Fruit fly (Drosophila melanogaster) whole organism, embryonic: Measurements from ENCODE around the gene Tim9b.

Source experiments
- ATbp ChIP-seq: fragments of 200-800 bp; sonication (Bioruptor generic); optimal IDR thresholded peaks from 2 replicates; lab custom pipeline; 2017; ENCODE audit warnings: missing biosample characterization, mild to moderate bottlenecking, missing genetic modification characterization, missing genetic modification reagents
- CG10543 ChIP-seq: fragments of 200-800 bp; sonication (Bioruptor generic); optimal IDR thresholded peaks from 3 replicates; lab custom pipeline; 2017; ENCODE audit warnings: missing biosample characterization, mild to moderate bottlenecking, missing genetic modification characterization, moderate library complexity
- CG11504 ChIP-seq: fragments of 200-800 bp; sonication (Bioruptor generic); optimal IDR thresholded peaks from 3 replicates; lab custom pipeline; 2019; ENCODE audit warnings: missing biosample characterization, mild to moderate bottlenecking, missing genetic modification characterization, moderate library complexity
- CG12155 ChIP-seq: fragments of 200-800 bp; sonication (Bioruptor generic); optimal IDR thresholded peaks from 3 replicates; lab custom pipeline; 2016; ENCODE audit warnings: missing biosample characterization, missing genetic modification characterization
- CG13424 ChIP-seq: fragments of 200-800 bp; sonication (Bioruptor generic); optimal IDR thresholded peaks from 2 replicates; lab custom pipeline; 2019; ENCODE audit warnings: missing biosample characterization, mild to moderate bottlenecking, missing genetic modification characterization, moderate library complexity
- CG13624 ChIP-seq: fragments of 200-800 bp; sonication (Bioruptor generic); optimal IDR thresholded peaks from 2 replicates; lab custom pipeline; 2016; ENCODE audit warnings: missing biosample characterization, missing genetic modification characterization
- CG14667 ChIP-seq: fragments of 200-800 bp; sonication (Bioruptor generic); IDR thresholded peaks from 2 replicates; pipeline ENCODE4 v1.3.6; 2022; ENCODE audit warnings: missing biosample characterization, missing genetic modification characterization
- CG1647 ChIP-seq: fragments of 200-800 bp; sonication (Bioruptor generic); optimal IDR thresholded peaks from 3 replicates; lab custom pipeline; 2016; ENCODE audit warnings: missing biosample characterization, missing genetic modification characterization
- CG2202 ChIP-seq: fragments of 200-800 bp; sonication (Bioruptor generic); optimal IDR thresholded peaks from 2 replicates; lab custom pipeline; 2018; ENCODE audit warnings: missing biosample characterization, mild to moderate bottlenecking, missing genetic modification characterization
- CG3065 ChIP-seq: fragments of 200-800 bp; sonication (Bioruptor generic); optimal IDR thresholded peaks from 2 replicates; lab custom pipeline; 2016; ENCODE audit warnings: missing biosample characterization, missing genetic modification characterization
- CG32767 ChIP-seq: fragments of 200-800 bp; sonication (Bioruptor generic); IDR thresholded peaks from 2 replicates; pipeline ENCODE4 v1.3.6; 2022; ENCODE audit warnings: missing biosample characterization, missing genetic modification characterization
- CG32772 ChIP-seq: fragments of 200-800 bp; sonication (Bioruptor generic); IDR thresholded peaks from 2 replicates; pipeline ENCODE4 v1.3.6; 2022; ENCODE audit warnings: missing biosample characterization, missing genetic modification characterization
- CG34422 ChIP-seq: fragments of 200-800 bp; sonication (Bioruptor generic); IDR thresholded peaks from 3 replicates; pipeline ENCODE4 v1.3.6; 2022; ENCODE audit warnings: missing biosample characterization, missing genetic modification characterization
- CG3726 ChIP-seq: fragments of 200-800 bp; sonication (Bioruptor generic); IDR thresholded peaks from 3 replicates; pipeline ENCODE4, ENCODE4 v1.3.6; 2022; ENCODE audit warnings: missing biosample characterization, missing genetic modification characterization
- CG4617 ChIP-seq: fragments of 200-800 bp; sonication (Bioruptor generic); optimal IDR thresholded peaks from 3 replicates; lab custom pipeline; 2016; ENCODE audit warnings: missing biosample characterization, missing genetic modification characterization, borderline replicate concordance
- CG6654 ChIP-seq: fragments of 200-800 bp; sonication (Bioruptor generic); optimal IDR thresholded peaks from 2 replicates; lab custom pipeline; 2017; ENCODE audit warnings: missing biosample characterization, mild to moderate bottlenecking, missing genetic modification characterization
- CG6689 ChIP-seq: fragments of 200-800 bp; sonication (Bioruptor generic); IDR thresholded peaks from 2 replicates; pipeline ENCODE4 v1.3.6; 2022; ENCODE audit warnings: missing biosample characterization, missing genetic modification characterization
- CG7745 ChIP-seq: fragments of 200-800 bp; sonication (Bioruptor generic); optimal IDR thresholded peaks from 2 replicates; lab custom pipeline; 2018; ENCODE audit warnings: missing biosample characterization, mild to moderate bottlenecking, missing genetic modification characterization, moderate library complexity
- CG7839 ChIP-seq: fragments of 200-800 bp; sonication (Bioruptor generic); optimal IDR thresholded peaks from 3 replicates; lab custom pipeline; 2018; ENCODE audit warnings: missing biosample characterization, mild to moderate bottlenecking, missing genetic modification characterization, moderate library complexity
- CG9817 ChIP-seq: fragments of 200-800 bp; sonication (Bioruptor generic); optimal IDR thresholded peaks from 2 replicates; lab custom pipeline; 2018; ENCODE audit warnings: missing biosample characterization, mild to moderate bottlenecking, missing genetic modification characterization, moderate library complexity
- Drgx ChIP-seq: fragments of 200-800 bp; sonication (Bioruptor generic); IDR thresholded peaks from 2 replicates; pipeline ENCODE4 v1.3.6; 2022; ENCODE audit warnings: missing biosample characterization, missing genetic modification characterization
- Eip74EF ChIP-seq, 2 experiments: fragments of 200-800 bp in 1 of 2; fragments of >200 bp in 1 of 2; sonication (Bioruptor generic) in 1 of 2; optimal IDR thresholded peaks; 2 replicates each; lab custom pipeline; 2017 to 2019; ENCODE audit warnings: missing biosample characterization in 2 of 2, missing genetic modification characterization in 2 of 2, mild to moderate bottlenecking in 1 of 2, moderate library complexity in 1 of 2
- Fer2 ChIP-seq: fragments of 200-800 bp; sonication (Bioruptor generic); optimal IDR thresholded peaks from 2 replicates; lab custom pipeline; 2018; ENCODE audit warnings: missing biosample characterization, mild to moderate bottlenecking, missing genetic modification characterization, moderate library complexity
- Fer3 ChIP-seq: fragments of 200-800 bp; sonication (Bioruptor generic); optimal IDR thresholded peaks from 2 replicates; lab custom pipeline; 2018; ENCODE audit warnings: missing biosample characterization, mild to moderate bottlenecking, missing genetic modification characterization, moderate library complexity
- HLHmδ ChIP-seq: fragments of 200-800 bp; sonication (Bioruptor generic); optimal IDR thresholded peaks from 2 replicates; lab custom pipeline; 2018; ENCODE audit warnings: missing biosample characterization, mild to moderate bottlenecking, missing genetic modification characterization, moderate library complexity
- Hmx ChIP-seq: fragments of 200-800 bp; sonication (Bioruptor generic); optimal IDR thresholded peaks from 2 replicates; lab custom pipeline; 2016; ENCODE audit warnings: missing biosample characterization, missing genetic modification characterization
- Jarid2 ChIP-seq: fragments of 200-800 bp; sonication (Bioruptor generic); optimal IDR thresholded peaks from 3 replicates; lab custom pipeline; 2017; ENCODE audit warnings: mild to moderate bottlenecking, missing biosample characterization, missing genetic modification reagents, missing genetic modification characterization
- MTF-1 ChIP-seq: fragments of 200-800 bp; sonication (Bioruptor generic); optimal IDR thresholded peaks from 2 replicates; lab custom pipeline; 2018; ENCODE audit warnings: missing biosample characterization, mild to moderate bottlenecking, missing genetic modification characterization, borderline replicate concordance
- NFAT ChIP-seq: fragments of 200-800 bp; sonication (Bioruptor generic); IDR thresholded peaks from 2 replicates; pipeline ENCODE4 v1.3.6; 2022; ENCODE audit warnings: missing biosample characterization, missing genetic modification characterization
- Optix ChIP-seq: fragments of 200-800 bp; sonication (Bioruptor generic); IDR thresholded peaks from 3 replicates; pipeline ENCODE4 v1.3.6; 2022; ENCODE audit warnings: missing biosample characterization, missing genetic modification characterization
- Sry-δ ChIP-seq: fragments of 200-800 bp; sonication (Bioruptor generic); optimal IDR thresholded peaks from 2 replicates; lab custom pipeline; 2016; ENCODE audit warnings: missing biosample characterization, missing genetic modification characterization
- Taf1 ChIP-seq: fragments of 200-800 bp; sonication (Bioruptor generic); IDR thresholded peaks from 2 replicates; pipeline ENCODE4 v1.3.6; 2022; ENCODE audit warnings: missing biosample characterization, missing genetic modification characterization
- ab ChIP-seq: fragments of 200-800 bp; sonication (Bioruptor generic); optimal IDR thresholded peaks from 2 replicates; lab custom pipeline; 2016; ENCODE audit warnings: missing biosample characterization, missing genetic modification characterization
- cato ChIP-seq: fragments of 200-800 bp; sonication (Bioruptor generic); optimal IDR thresholded peaks from 2 replicates; lab custom pipeline; 2016; ENCODE audit warnings: missing biosample characterization, missing genetic modification characterization, borderline replicate concordance
- dati ChIP-seq: fragments of 200-800 bp; sonication (Bioruptor generic); IDR thresholded peaks from 2 replicates; pipeline ENCODE4 v1.3.6; 2022; ENCODE audit warnings: missing biosample characterization, missing genetic modification characterization
- grau ChIP-seq: fragments of 200-800 bp; optimal IDR thresholded peaks from 3 replicates; lab custom pipeline; 2019; ENCODE audit warnings: missing biosample characterization, mild to moderate bottlenecking, missing genetic modification characterization, moderate library complexity
- gsb-n ChIP-seq: fragments of 200-800 bp; sonication (Bioruptor generic); optimal IDR thresholded peaks from 3 replicates; lab custom pipeline; 2018; ENCODE audit warnings: missing biosample characterization, mild to moderate bottlenecking, missing genetic modification characterization
- lbe ChIP-seq: fragments of 200-800 bp; sonication (Bioruptor generic); optimal IDR thresholded peaks from 2 replicates; lab custom pipeline; 2016; ENCODE audit warnings: missing biosample characterization, mild to moderate bottlenecking, missing genetic modification characterization
- mam ChIP-seq: fragments of 200-800 bp; sonication (Bioruptor generic); optimal IDR thresholded peaks from 3 replicates; lab custom pipeline; 2016; ENCODE audit warnings: missing biosample characterization, missing genetic modification characterization
- mirr ChIP-seq: fragments of 200-800 bp; sonication (Bioruptor generic); optimal IDR thresholded peaks from 3 replicates; lab custom pipeline; 2018; ENCODE audit warnings: missing biosample characterization, mild to moderate bottlenecking, missing genetic modification characterization
- pb ChIP-seq: fragments of 200-800 bp; sonication (Bioruptor generic); optimal IDR thresholded peaks from 3 replicates; lab custom pipeline; 2016; ENCODE audit warnings: missing biosample characterization, missing genetic modification characterization
- ranshi ChIP-seq: fragments of 200-800 bp; sonication (Bioruptor generic); IDR thresholded peaks from 2 replicates; pipeline ENCODE4 v1.3.6; 2022; ENCODE audit warnings: missing biosample characterization, missing genetic modification characterization
- scrt ChIP-seq: fragments of 200-800 bp; sonication (Bioruptor generic); optimal IDR thresholded peaks from 2 replicates; lab custom pipeline; 2018; ENCODE audit warnings: missing biosample characterization, mild to moderate bottlenecking, missing genetic modification characterization, moderate library complexity
- sna ChIP-seq: fragments of 200-800 bp; sonication (Bioruptor generic); IDR thresholded peaks from 2 replicates; pipeline ENCODE4 v1.3.6; 2022; ENCODE audit warnings: missing biosample characterization, missing genetic modification characterization; ENCODE audit not compliant: partially characterized antibody
- sqz ChIP-seq: fragments of 200-800 bp; sonication (Bioruptor generic); optimal IDR thresholded peaks from 3 replicates; lab custom pipeline; 2018; ENCODE audit warnings: missing biosample characterization, mild to moderate bottlenecking, missing genetic modification characterization
- ssp ChIP-seq: fragments of 200-800 bp; sonication (Bioruptor generic); IDR thresholded peaks from 2 replicates; pipeline ENCODE4 v1.3.6; 2022; ENCODE audit warnings: missing biosample characterization, missing genetic modification characterization
- trem ChIP-seq: fragments of 200-800 bp; optimal IDR thresholded peaks from 3 replicates; lab custom pipeline; 2019; ENCODE audit warnings: missing biosample characterization, mild to moderate bottlenecking, missing genetic modification characterization, moderate library complexity
- unpg ChIP-seq: fragments of 200-800 bp; sonication (Bioruptor generic); optimal IDR thresholded peaks from 3 replicates; lab custom pipeline; 2018; ENCODE audit warnings: missing biosample characterization, mild to moderate bottlenecking, missing genetic modification characterization, moderate library complexity
- vnd ChIP-seq: fragments of 200-800 bp; sonication (Bioruptor generic); IDR thresholded peaks from 3 replicates; pipeline ENCODE4 v1.3.6; 2022; ENCODE audit warnings: missing biosample characterization, missing genetic modification characterization; ENCODE audit not compliant: partially characterized antibody
- zfh2 ChIP-seq: fragments of 200-800 bp; sonication (Bioruptor generic); optimal IDR thresholded peaks from 2 replicates; lab custom pipeline; 2016; ENCODE audit warnings: missing biosample characterization, missing genetic modification characterization

Gene Tim9b

DNA sequence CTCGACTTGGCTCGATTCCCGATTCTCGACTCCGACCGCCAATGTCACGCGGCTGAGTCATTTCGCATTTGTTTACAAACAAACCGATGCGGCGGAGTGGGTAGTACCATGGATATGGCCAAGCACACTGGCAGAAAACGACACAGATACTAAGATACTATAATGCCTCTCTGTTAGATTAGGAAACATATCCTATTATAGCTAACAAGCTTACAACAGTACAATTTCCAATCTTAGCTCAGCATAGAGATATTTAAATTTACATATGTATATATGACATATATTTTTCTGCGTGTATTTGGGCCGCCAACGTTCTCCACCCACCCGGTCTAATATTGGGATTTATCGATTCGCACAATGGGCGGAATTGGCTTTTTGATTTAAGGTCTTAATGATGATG is 14.4 kb downstream of the Tim9b start (continued):
- TF ChIP-seq CG32772 (GFP tag; lab: Robert Waterston, UW) (peak; percentile 66; the same call in 1 of the 2 replicates), CG13424 (peak; percentile 75), Eip74EF (GFP tag; optimal IDR thresholded peaks at IDR 0.05; lab: Kevin White, UChicago) (peak in 1 of 2 experiments; percentile 55), Jarid2 (GFP tag; lab: Kevin White, UChicago) (peak; percentile 41), Drgx (peak; percentile 84), scrt (GFP tag; lab: Kevin White, UChicago) (peak; percentile 58), mam (GFP tag; lab: Kevin White, UChicago) (peak; percentile 75), CG3726 (GFP tag; lab: Robert Waterston, UW) (0 out of 3 replicates have a peak, but pooled peaks have one; percentile 38), CG3065 (GFP tag; lab: Kevin White, UChicago) (peak; percentile 19), sqz (GFP tag; lab: Kevin White, UChicago) (peak; percentile 5), trem (tag; lab: Kevin White, UChicago) (peak; percentile 50), Hmx (no peak), pb (GFP tag; lab: Kevin White, UChicago) (no peak), dati (GFP tag; lab: Robert Waterston, UW) (0 out of 2 replicates have a peak, but pooled peaks have one; percentile 21), Fer3 (peak; percentile 80), CG34422 (GFP tag; lab: Robert Waterston, UW) (peak; percentile 76), CG4617 (GFP tag; lab: Kevin White, UChicago) (peak; percentile 14), MTF-1 (GFP tag; lab: Kevin White, UChicago) (peak; percentile 50), CG7745 (tag; lab: Kevin White, UChicago) (no peak), CG1647 (GFP tag; lab: Kevin White, UChicago) (peak; percentile 47), ssp (GFP tag; lab: Robert Waterston, UW) (peak; percentile 59), NFAT (GFP tag; lab: Robert Waterston, UW) (peak; percentile 73), Sry-δ (GFP tag; lab: Kevin White, UChicago) (no peak), CG6689 (GFP tag; lab: Robert Waterston, UW) (peak; percentile 73), CG7839 (tag; lab: Kevin White, UChicago) (peak; percentile 87), lbe (GFP tag; lab: Kevin White, UChicago) (peak; percentile 30), CG6654 (peak; percentile 7), CG13624 (peak; percentile 44), gsb-n (tag; lab: Kevin White, UChicago) (peak; percentile 28), CG2202 (tag; lab: Kevin White, UChicago) (peak; percentile 29), ab (no peak), vnd (GFP tag; lab: Robert Waterston, UW) (no peak), ATbp (peak; percentile 67), CG10543 (GFP tag; lab: Kevin White, UChicago) (peak; percentile 66), Optix (0 out of 3 replicates have a peak, but pooled peaks have one; percentile 27), zfh2 (GFP tag; lab: Kevin White, UChicago) (peak; percentile 44), Fer2 (tag; lab: Kevin White, UChicago) (peak; percentile 24), Taf1 (peak; percentile 82), mirr (GFP tag; lab: Kevin White, UChicago) (peak; percentile 52), CG12155 (GFP tag; lab: Kevin White, UChicago) (peak; percentile 80), CG32767 (GFP tag; lab: Robert Waterston, UW) (peak; percentile 68), CG9817 (tag; lab: Kevin White, UChicago) (peak; percentile 74), unpg (GFP tag; lab: Kevin White, UChicago) (peak; percentile 75), CG11504 (tag; lab: Kevin White, UChicago) (peak; percentile 87), ranshi (GFP tag; lab: Robert Waterston, UW) (peak; percentile 80; the same call in 1 of the 2 replicates), sna (GFP tag; lab: Robert Waterston, UW) (no peak), HLHmδ (GFP tag; lab: Kevin White, UChicago) (no peak), CG14667 (GFP tag; lab: Robert Waterston, UW) (peak; percentile 60), cato (no peak), grau (tag; lab: Kevin White, UChicago) (peak; percentile 78)
